Fruit fly (Drosophila melanogaster) whole organism, prepupa: ENCODE results near the gene Inx3.

Experiments
- CG10631 ChIP-seq: fragments of 200-800 bp; sonication (Bioruptor generic); optimal IDR thresholded peaks from 2 replicates; lab custom pipeline; 2016; ENCODE audit warnings: missing biosample characterization, missing genetic modification characterization
- CG10669 ChIP-seq: fragments of 200-800 bp; sonication (Bioruptor generic); optimal IDR thresholded peaks from 3 replicates; lab custom pipeline; 2018; ENCODE audit warnings: missing biosample characterization, mild to moderate bottlenecking, missing genetic modification characterization, moderate library complexity
- CG11294 ChIP-seq: fragments of 200-800 bp; sonication (Bioruptor generic); IDR thresholded peaks from 2 replicates; pipeline ENCODE4 v1.3.6; 2022; ENCODE audit warnings: missing biosample characterization, missing genetic modification characterization
- CG11902 ChIP-seq: fragments of 200-800 bp; sonication (Bioruptor generic); optimal IDR thresholded peaks from 3 replicates; lab custom pipeline; 2016; ENCODE audit warnings: missing biosample characterization, missing genetic modification characterization
- CG16779 ChIP-seq: fragments of 200-800 bp; sonication (Bioruptor generic); optimal IDR thresholded peaks from 3 replicates; lab custom pipeline; 2017; ENCODE audit warnings: missing biosample characterization, mild to moderate bottlenecking, missing genetic modification characterization
- CG3032 ChIP-seq: fragments of 200-800 bp; optimal IDR thresholded peaks from 2 replicates; lab custom pipeline; 2019; ENCODE audit warnings: missing biosample characterization, mild to moderate bottlenecking, missing genetic modification characterization, moderate library complexity
- CG31627 ChIP-seq: fragments of 200-800 bp; sonication (Bioruptor generic); optimal IDR thresholded peaks from 3 replicates; lab custom pipeline; 2016; ENCODE audit warnings: missing biosample characterization, missing genetic modification characterization
- CG32006 ChIP-seq: fragments of 200-800 bp; sonication (Bioruptor generic); optimal IDR thresholded peaks from 3 replicates; lab custom pipeline; 2017; ENCODE audit warnings: missing biosample characterization, mild to moderate bottlenecking, missing genetic modification characterization
- CG34406 ChIP-seq: fragments of 200-800 bp; sonication (Bioruptor generic); optimal IDR thresholded peaks from 3 replicates; lab custom pipeline; 2016; ENCODE audit warnings: missing biosample characterization, missing genetic modification characterization
- CG3919 ChIP-seq: fragments of 200-800 bp; sonication (Bioruptor generic); optimal IDR thresholded peaks from 3 replicates; lab custom pipeline; 2016; ENCODE audit warnings: missing biosample characterization, missing genetic modification characterization
- CG4318 ChIP-seq: fragments of 200-800 bp; sonication (Bioruptor generic); optimal IDR thresholded peaks from 3 replicates; lab custom pipeline; 2017; ENCODE audit warnings: missing biosample characterization, mild to moderate bottlenecking, missing genetic modification characterization
- CG6163 ChIP-seq: fragments of 200-800 bp; sonication (Bioruptor generic); IDR thresholded peaks from 3 replicates; pipeline ENCODE4 v1.3.6; 2022; ENCODE audit warnings: missing biosample characterization, missing genetic modification characterization
- CG6276 ChIP-seq: fragments of 200-800 bp; sonication (Bioruptor generic); optimal IDR thresholded peaks from 2 replicates; lab custom pipeline; 2017; ENCODE audit warnings: missing biosample characterization, mild to moderate bottlenecking, missing genetic modification characterization
- CG6792 ChIP-seq: fragments of 200-800 bp; sonication (Bioruptor generic); optimal IDR thresholded peaks from 3 replicates; lab custom pipeline; 2016; ENCODE audit warnings: missing biosample characterization, missing genetic modification characterization
- CG6808 ChIP-seq: fragments of 200-800 bp; sonication (Bioruptor generic); optimal IDR thresholded peaks from 3 replicates; lab custom pipeline; 2017; ENCODE audit warnings: missing biosample characterization, missing genetic modification characterization, mild to moderate bottlenecking, moderate library complexity, missing genetic modification reagents
- CG6854 ChIP-seq: fragments of 200-800 bp; sonication (Bioruptor generic); optimal IDR thresholded peaks from 2 replicates; lab custom pipeline; 2017; ENCODE audit warnings: missing biosample characterization, mild to moderate bottlenecking, missing genetic modification characterization
- CG7368 ChIP-seq: fragments of 200-800 bp; sonication (Bioruptor generic); optimal IDR thresholded peaks from 3 replicates; lab custom pipeline; 2016; ENCODE audit warnings: missing biosample characterization, missing genetic modification characterization
- CG8119 ChIP-seq: fragments of 200-800 bp; sonication (Bioruptor generic); IDR thresholded peaks from 3 replicates; pipeline ENCODE4 v1.3.6; 2022; ENCODE audit warnings: missing biosample characterization, missing genetic modification characterization
- CG8319 ChIP-seq: fragments of 200-800 bp; sonication (Bioruptor generic); optimal IDR thresholded peaks from 3 replicates; lab custom pipeline; 2016; ENCODE audit warnings: missing biosample characterization, missing genetic modification characterization
- CG8632 ChIP-seq: fragments of 200-800 bp; sonication (Bioruptor generic); optimal IDR thresholded peaks from 3 replicates; lab custom pipeline; 2016; ENCODE audit warnings: missing biosample characterization, missing genetic modification characterization
- CG9139 ChIP-seq: fragments of 200-800 bp; sonication (Bioruptor generic); optimal IDR thresholded peaks from 3 replicates; lab custom pipeline; 2017; ENCODE audit warnings: missing biosample characterization, mild to moderate bottlenecking, missing genetic modification characterization
- Eip75B ChIP-seq: fragments of 200-800 bp; sonication (Bioruptor generic); optimal IDR thresholded peaks from 3 replicates; lab custom pipeline; 2016; ENCODE audit warnings: missing biosample characterization, missing genetic modification characterization
- Eip78C ChIP-seq: fragments of 200-800 bp; sonication (Bioruptor generic); peaks from one replicate; lab custom pipeline; 2016; ENCODE audit warnings: missing biosample characterization, missing genetic modification characterization
- Ets21C ChIP-seq: fragments of 200-800 bp; sonication (Bioruptor generic); optimal IDR thresholded peaks from 3 replicates; lab custom pipeline; 2016; ENCODE audit warnings: missing biosample characterization, missing genetic modification characterization
- Ets96B ChIP-seq: fragments of 200-800 bp; optimal IDR thresholded peaks from 2 replicates; lab custom pipeline; 2019; ENCODE audit warnings: missing biosample characterization, mild to moderate bottlenecking, missing genetic modification characterization, moderate library complexity
- Gug ChIP-seq: fragments of 200-800 bp; sonication (Bioruptor generic); IDR thresholded peaks from 2 replicates; pipeline ENCODE4 v1.3.6; 2022; ENCODE audit warnings: missing biosample characterization, missing genetic modification characterization
- Hr38 ChIP-seq: sonication (Bioruptor generic); optimal IDR thresholded peaks from 2 replicates; lab custom pipeline; 2016; ENCODE audit warnings: missing biosample characterization, missing genetic modification characterization
- Lpt ChIP-seq: fragments of 200-800 bp; sonication (Bioruptor generic); optimal IDR thresholded peaks from 3 replicates; lab custom pipeline; 2016; ENCODE audit warnings: missing biosample characterization, missing genetic modification characterization
- Met ChIP-seq: fragments of 200-800 bp; sonication (Bioruptor generic); optimal IDR thresholded peaks from 3 replicates; lab custom pipeline; 2016; ENCODE audit warnings: missing biosample characterization, missing genetic modification characterization
- OdsH ChIP-seq: fragments of 200-800 bp; sonication (Bioruptor generic); optimal IDR thresholded peaks from 3 replicates; lab custom pipeline; 2016; ENCODE audit warnings: missing biosample characterization, missing genetic modification characterization
- Sox14 ChIP-seq: fragments of 200-800 bp; sonication (Bioruptor generic); optimal IDR thresholded peaks from 3 replicates; lab custom pipeline; 2016; ENCODE audit warnings: missing biosample characterization, missing genetic modification characterization
- achi ChIP-seq: fragments of 200-800 bp; sonication (Bioruptor generic); optimal IDR thresholded peaks from 3 replicates; lab custom pipeline; 2016; ENCODE audit warnings: missing biosample characterization, missing genetic modification characterization
- acj6 ChIP-seq: fragments of 200-800 bp; sonication (Bioruptor generic); optimal IDR thresholded peaks from 3 replicates; lab custom pipeline; 2016; ENCODE audit warnings: missing biosample characterization, missing genetic modification characterization
- cyc ChIP-seq: fragments of 200-800 bp; sonication (Bioruptor generic); optimal IDR thresholded peaks from 3 replicates; lab custom pipeline; 2016; ENCODE audit warnings: missing biosample characterization, missing genetic modification characterization
- dac ChIP-seq: fragments of 200-800 bp; sonication (Bioruptor generic); optimal IDR thresholded peaks from 2 replicates; lab custom pipeline; 2017; ENCODE audit warnings: missing biosample characterization, mild to moderate bottlenecking, missing genetic modification characterization
- dsx ChIP-seq: fragments of 200-800 bp; optimal IDR thresholded peaks from 3 replicates; lab custom pipeline; 2019; ENCODE audit warnings: missing biosample characterization, mild to moderate bottlenecking, missing genetic modification characterization, moderate library complexity; ENCODE audit not compliant: poor library complexity, severe bottlenecking
- eg ChIP-seq: fragments of 200-800 bp; sonication (Bioruptor generic); IDR thresholded peaks from 3 replicates; pipeline ENCODE4 v1.3.6; 2022; ENCODE audit warnings: missing biosample characterization, missing genetic modification characterization
- fd85E ChIP-seq: fragments of 200-800 bp; sonication (Bioruptor generic); optimal IDR thresholded peaks from 3 replicates; lab custom pipeline; 2016; ENCODE audit warnings: missing biosample characterization, missing genetic modification characterization
- fkh ChIP-seq: fragments of 200-800 bp; sonication (Bioruptor generic); optimal IDR thresholded peaks from 3 replicates; lab custom pipeline; 2017; ENCODE audit warnings: missing biosample characterization, mild to moderate bottlenecking, missing genetic modification characterization, moderate library complexity
- net ChIP-seq: fragments of 200-800 bp; sonication (Bioruptor generic); optimal IDR thresholded peaks from 3 replicates; lab custom pipeline; 2016; ENCODE audit warnings: missing biosample characterization, missing genetic modification characterization
- salr ChIP-seq, 2 experiments: fragments of 200-800 bp; sonication (Bioruptor generic); optimal IDR thresholded peaks; 3 replicates each; lab custom pipeline; 2016 to 2018; ENCODE audit warnings: missing biosample characterization in 2 of 2, missing genetic modification characterization in 2 of 2, mild to moderate bottlenecking in 1 of 2
- spab ChIP-seq: fragments of 200-800 bp; sonication (Bioruptor generic); optimal IDR thresholded peaks from 2 replicates; lab custom pipeline; 2017; ENCODE audit warnings: missing biosample characterization, mild to moderate bottlenecking, missing genetic modification characterization, missing genetic modification reagents
- ss ChIP-seq, 2 experiments: fragments of 200-800 bp; sonication (Bioruptor generic); optimal IDR thresholded peaks; 2 replicates in 1 of 2; 3 replicates in 1 of 2; lab custom pipeline; 2017 to 2018; ENCODE audit warnings: mild to moderate bottlenecking in 2 of 2, missing biosample characterization in 2 of 2, missing genetic modification characterization in 2 of 2, moderate library complexity in 1 of 2
- svp ChIP-seq: fragments of 200-800 bp; sonication (Bioruptor generic); peaks from one replicate; lab custom pipeline; 2016; ENCODE audit warnings: missing biosample characterization, missing genetic modification characterization
- topi ChIP-seq: fragments of 200-800 bp; sonication (Bioruptor generic); optimal IDR thresholded peaks from 3 replicates; lab custom pipeline; 2016; ENCODE audit warnings: missing biosample characterization, missing genetic modification characterization
- vri ChIP-seq: fragments of 200-800 bp; sonication (Bioruptor generic); optimal IDR thresholded peaks from 3 replicates; lab custom pipeline; 2016; ENCODE audit warnings: missing biosample characterization, mild to moderate bottlenecking, missing genetic modification characterization

The Inx3 gene

dm6 chr3R:28848693-28849470, 10.4 kb downstream of the Inx3 start:
- TF ChIP-seq Eip75B (no peak), CG4318 (GFP tag; lab: Kevin White, UChicago) (no peak), CG6163 (no peak), dsx (GFP tag; lab: Kevin White, UChicago) (no peak), CG8119 (GFP tag; lab: Robert Waterston, UW) (no peak), CG8319 (GFP tag; lab: Kevin White, UChicago) (peak; percentile 76), ss (GFP tag; optimal IDR thresholded peaks at IDR 0.05; lab: Kevin White, UChicago) (peak in 1 of 2 experiments; percentile 15), fkh (peak; percentile 9), CG9139 (GFP tag; lab: Kevin White, UChicago) (no peak), CG31627 (GFP tag; lab: Kevin White, UChicago) (no peak), Hr38 (GFP tag; lab: Kevin White, UChicago) (no peak), CG32006 (GFP tag; lab: Kevin White, UChicago) (no peak), CG6854 (GFP tag; lab: Kevin White, UChicago) (no peak), Eip78C (GFP tag; lab: Kevin White, UChicago) (peak; percentile 56), CG8632 (GFP tag; lab: Kevin White, UChicago) (no peak), Ets21C (GFP tag; lab: Kevin White, UChicago) (no peak), eg (no peak), CG6808 (peak; percentile 1)

dm6 chr3R:28847547-28848316, 11.6 kb downstream of the Inx3 start:
- TF ChIP-seq salr (GFP tag; optimal IDR thresholded peaks at IDR 0.05; lab: Kevin White, UChicago), result peak in 1 of 2 experiments; percentile 17
- no peak for TF ChIP-seq Lpt (GFP tag; lab: Kevin White, UChicago)
- TF ChIP-seq CG10631 (GFP tag; lab: Kevin White, UChicago), result peak; percentile 57
- peak; percentile 27 for TF ChIP-seq CG7368 (GFP tag; lab: Kevin White, UChicago)
- TF ChIP-seq Sox14 (GFP tag; lab: Kevin White, UChicago), result peak; percentile 12
- TF ChIP-seq cyc, result no peak
- peak; percentile 50 for TF ChIP-seq net
- TF ChIP-seq CG3032 (tag; lab: Kevin White, UChicago), result peak; percentile 63
- TF ChIP-seq dac (GFP tag; lab: Kevin White, UChicago), result no peak
- TF ChIP-seq CG9139 (GFP tag; lab: Kevin White, UChicago), result peak; percentile 27
- peak; percentile 53 for TF ChIP-seq spab (GFP tag; lab: Kevin White, UChicago)
- peak; percentile 45 for TF ChIP-seq svp (GFP tag; lab: Kevin White, UChicago)
- TF ChIP-seq vri (GFP tag; lab: Kevin White, UChicago), result no peak
- peak; percentile 65 for TF ChIP-seq OdsH
- TF ChIP-seq achi (GFP tag; lab: Kevin White, UChicago), result peak; percentile 48
- no peak for TF ChIP-seq CG6163
- peak; percentile 56 for TF ChIP-seq Ets96B
- peak; percentile 21 for TF ChIP-seq CG8632 (GFP tag; lab: Kevin White, UChicago)
- peak; percentile 37 for TF ChIP-seq Met (GFP tag; lab: Kevin White, UChicago)
- TF ChIP-seq acj6 (GFP tag; lab: Kevin White, UChicago), result peak; percentile 67
- no peak for TF ChIP-seq CG16779 (tag; lab: Kevin White, UChicago)
- TF ChIP-seq Eip75B, result no peak
- TF ChIP-seq CG34406, result peak; percentile 59
- TF ChIP-seq CG11294 (GFP tag; lab: Robert Waterston, UW), result no peak
- TF ChIP-seq CG3919 (GFP tag; lab: Kevin White, UChicago), result peak; percentile 55
- TF ChIP-seq Hr38 (GFP tag; lab: Kevin White, UChicago), result no peak
- TF ChIP-seq CG6854 (GFP tag; lab: Kevin White, UChicago), result no peak
- peak; percentile 48 for TF ChIP-seq topi (GFP tag; lab: Kevin White, UChicago)
- peak; percentile 42 for TF ChIP-seq CG6792 (GFP tag; lab: Kevin White, UChicago)
- TF ChIP-seq CG11902, result peak; percentile 36
- TF ChIP-seq CG10669 (GFP tag; lab: Kevin White, UChicago), result peak; percentile 56
- no peak for TF ChIP-seq eg
- no peak for TF ChIP-seq fd85E (GFP tag; lab: Kevin White, UChicago)
- no peak for TF ChIP-seq Gug
- TF ChIP-seq CG6276 (GFP tag; lab: Kevin White, UChicago), result no peak
- TF ChIP-seq ss (GFP tag; optimal IDR thresholded peaks at IDR 0.05; lab: Kevin White, UChicago), result peak; percentile 3 to 63
- TF ChIP-seq dsx (GFP tag; lab: Kevin White, UChicago), result peak; percentile 47
